Fruit fly (Drosophila melanogaster) whole organism, embryonic: ENCODE measurements around the gene Sfp78E.

Experiments
- CG1024 ChIP-seq: fragments of 200-800 bp; sonication (Bioruptor generic); IDR thresholded peaks from 2 replicates; pipeline ENCODE4 v1.3.6; 2022; ENCODE audit warnings: missing biosample characterization, missing genetic modification characterization
- CG10543 ChIP-seq: fragments of 200-800 bp; sonication (Bioruptor generic); optimal IDR thresholded peaks from 3 replicates; lab custom pipeline; 2017; ENCODE audit warnings: missing biosample characterization, mild to moderate bottlenecking, missing genetic modification characterization, moderate library complexity
- CG15479 ChIP-seq: fragments of 200-800 bp; sonication (Bioruptor generic); optimal IDR thresholded peaks from 3 replicates; lab custom pipeline; 2019; ENCODE audit warnings: missing biosample characterization, mild to moderate bottlenecking, missing genetic modification characterization, moderate library complexity
- CG3065 ChIP-seq: fragments of 200-800 bp; sonication (Bioruptor generic); optimal IDR thresholded peaks from 2 replicates; lab custom pipeline; 2016; ENCODE audit warnings: missing biosample characterization, missing genetic modification characterization
- CG5953 ChIP-seq: fragments of 200-800 bp; sonication (Bioruptor generic); IDR thresholded peaks from 2 replicates; pipeline ENCODE4 v1.3.6; 2022; ENCODE audit warnings: missing biosample characterization, missing genetic modification characterization
- CHES-1-like ChIP-seq: fragments of 200-800 bp; sonication (Bioruptor generic); optimal IDR thresholded peaks from 2 replicates; lab custom pipeline; 2016; ENCODE audit warnings: missing biosample characterization, missing genetic modification characterization
- Ptx1 ChIP-seq: fragments of 200-800 bp; sonication (Bioruptor generic); IDR thresholded peaks from 2 replicates; pipeline ENCODE4 v1.3.6; 2022; ENCODE audit warnings: missing biosample characterization, missing genetic modification characterization
- gfzf ChIP-seq: fragments of 200-800 bp; sonication (Bioruptor generic); optimal IDR thresholded peaks from 2 replicates; lab custom pipeline; 2016; ENCODE audit warnings: missing biosample characterization, mild to moderate bottlenecking, missing genetic modification characterization, moderate library complexity
- nerfin-1 ChIP-seq: fragments of 200-800 bp; sonication (Bioruptor generic); optimal IDR thresholded peaks from 3 replicates; lab custom pipeline; 2019; ENCODE audit warnings: missing biosample characterization, mild to moderate bottlenecking, missing genetic modification characterization, moderate library complexity
- ranshi ChIP-seq: fragments of 200-800 bp; sonication (Bioruptor generic); IDR thresholded peaks from 2 replicates; pipeline ENCODE4 v1.3.6; 2022; ENCODE audit warnings: missing biosample characterization, missing genetic modification characterization
- sisA ChIP-seq: fragments of 200-800 bp; sonication (Bioruptor generic); IDR thresholded peaks from 2 replicates; pipeline ENCODE4 v1.3.6; 2022; ENCODE audit warnings: missing biosample characterization, missing genetic modification characterization
- sr ChIP-seq: fragments of 200-800 bp; sonication (Bioruptor generic); IDR thresholded peaks from 3 replicates; pipeline ENCODE4 v1.3.6; 2022; ENCODE audit warnings: missing biosample characterization, missing genetic modification characterization

DNA sequence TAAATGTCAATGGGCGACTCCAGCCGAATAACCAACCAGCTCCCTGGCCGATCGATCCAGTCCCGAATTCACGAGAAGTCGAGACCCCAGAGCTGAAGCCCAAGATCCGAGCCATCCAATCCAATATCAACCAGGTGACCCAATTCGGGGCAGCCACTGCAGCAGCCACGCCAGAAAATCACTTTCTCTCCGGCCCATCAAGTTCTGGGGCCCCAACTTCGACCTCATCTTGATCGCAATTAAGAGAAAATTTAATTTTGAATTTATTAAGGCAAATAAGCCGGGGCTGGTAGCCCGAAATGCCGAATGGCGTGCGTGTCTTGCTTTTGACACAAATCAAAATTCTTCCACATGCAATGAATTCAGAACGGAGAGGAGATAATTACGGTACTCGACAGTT, 36.0 kb downstream of the Sfp78E start:
- TF ChIP-seq CG3065 (GFP tag; lab: Kevin White, UChicago) (no peak), ranshi (GFP tag; lab: Robert Waterston, UW) (no peak), sr (no peak), CG1024 (GFP tag; lab: Robert Waterston, UW) (no peak), CG5953 (no peak), nerfin-1 (tag; lab: Kevin White, UChicago) (no peak), gfzf (GFP tag; lab: Kevin White, UChicago) (no peak), Ptx1 (GFP tag; lab: Robert Waterston, UW) (no peak), CHES-1-like (GFP tag; lab: Kevin White, UChicago) (no peak), sisA (no peak), CG15479 (GFP tag; lab: Kevin White, UChicago) (no peak), CG10543 (GFP tag; lab: Kevin White, UChicago) (no peak)
